Fruit fly (Drosophila melanogaster): ENCODE data around the gene Mst87F.

DNA sequence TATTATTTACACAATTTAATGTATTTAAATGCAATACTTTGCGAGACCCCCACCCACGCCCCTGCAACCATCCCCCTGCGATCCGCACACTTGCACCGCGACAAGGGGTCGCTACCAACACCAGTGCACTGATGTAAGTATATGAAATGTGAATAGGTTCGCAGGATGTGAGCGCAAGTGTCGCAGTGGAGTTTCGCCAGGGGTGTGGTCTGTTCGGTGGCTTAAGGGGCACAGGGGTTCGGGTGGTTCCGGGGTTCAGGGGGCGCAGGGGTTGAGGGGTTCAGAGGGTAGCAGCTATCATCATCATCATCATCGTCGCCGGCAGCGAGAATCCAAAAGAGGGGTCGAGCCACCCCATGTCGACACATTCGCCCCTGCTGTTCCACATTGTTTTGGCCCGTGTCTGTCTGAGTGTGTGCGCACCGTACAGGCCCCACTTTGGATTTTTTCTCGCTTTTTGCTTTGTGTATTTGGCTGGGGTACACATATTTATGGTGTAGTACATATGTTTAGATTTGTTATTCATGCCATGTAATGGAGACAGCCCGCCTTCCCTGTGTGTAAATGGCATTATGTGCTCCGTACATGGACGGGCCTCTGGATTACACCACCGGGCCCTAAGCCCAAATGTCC lies 22.7 kb downstream of the Mst87F start:
- TF ChIP-seq pan (optimal IDR thresholded peaks at IDR 0.05) (no peak), psq (optimal IDR thresholded peaks at IDR 0.05) (no peak), Dll (optimal IDR thresholded peaks at IDR 0.05) (no peak), EcR (GFP tag; optimal IDR thresholded peaks at IDR 0.05) (no peak)

Measured in whole organism.